Fruit fly (Drosophila melanogaster) whole organism, embryonic: ENCODE measurements around the gene Ppi1.

Experiments used
- Adf1 ChIP-seq: fragments of 200-800 bp; sonication (Bioruptor generic); IDR thresholded peaks from 2 replicates; pipeline ENCODE4 v1.3.6; 2022; ENCODE audit warnings: missing biosample characterization, missing genetic modification characterization
- Blimp-1 ChIP-seq: fragments of 200-800 bp; sonication (Bioruptor generic); optimal IDR thresholded peaks from 3 replicates; lab custom pipeline; 2018; ENCODE audit warnings: missing biosample characterization, missing genetic modification characterization, mild to moderate bottlenecking, moderate library complexity, missing genetic modification reagents
- CG11247 ChIP-seq: fragments of 200-800 bp; sonication (Bioruptor generic); IDR thresholded peaks from 2 replicates; pipeline ENCODE4 v1.3.6; 2022; ENCODE audit warnings: missing biosample characterization, missing genetic modification characterization
- CG15269 ChIP-seq: fragments of 200-800 bp; sonication (Bioruptor generic); optimal IDR thresholded peaks from 2 replicates; lab custom pipeline; 2018; ENCODE audit warnings: missing biosample characterization, mild to moderate bottlenecking, missing genetic modification characterization, moderate library complexity
- CG18262 ChIP-seq: fragments of 200-800 bp; optimal IDR thresholded peaks from 3 replicates; lab custom pipeline; 2019; ENCODE audit warnings: missing biosample characterization, mild to moderate bottlenecking, missing genetic modification characterization, moderate library complexity
- CG2129 ChIP-seq: fragments of 200-800 bp; sonication (Bioruptor generic); IDR thresholded peaks from 2 replicates; pipeline ENCODE4 v1.3.6; 2022; ENCODE audit warnings: missing biosample characterization, missing genetic modification characterization; ENCODE audit not compliant: partially characterized antibody
- CG2199 ChIP-seq: fragments of 200-800 bp; sonication (Bioruptor generic); IDR thresholded peaks from 3 replicates; pipeline ENCODE4 v1.3.6; 2022; ENCODE audit warnings: missing biosample characterization, missing genetic modification characterization
- CG30431 ChIP-seq: fragments of 200-800 bp; sonication (Bioruptor generic); optimal IDR thresholded peaks from 2 replicates; lab custom pipeline; 2017; ENCODE audit warnings: missing biosample characterization, missing genetic modification characterization
- CG4360 ChIP-seq: fragments of 200-800 bp; sonication (Bioruptor generic); IDR thresholded peaks from 2 replicates; pipeline ENCODE4 v1.3.6; 2022; ENCODE audit warnings: missing biosample characterization, missing genetic modification characterization
- CG4424 ChIP-seq: fragments of 200-800 bp; sonication (Bioruptor generic); optimal IDR thresholded peaks from 3 replicates; lab custom pipeline; 2016; ENCODE audit warnings: missing biosample characterization, missing genetic modification characterization
- CG4617 ChIP-seq: fragments of 200-800 bp; sonication (Bioruptor generic); optimal IDR thresholded peaks from 3 replicates; lab custom pipeline; 2016; ENCODE audit warnings: missing biosample characterization, missing genetic modification characterization, borderline replicate concordance
- CG6272 ChIP-seq: fragments of 200-800 bp; sonication (Bioruptor generic); IDR thresholded peaks from 2 replicates; pipeline ENCODE4 v1.3.6; 2022; ENCODE audit warnings: missing biosample characterization, missing genetic modification characterization
- CG6654 ChIP-seq: fragments of 200-800 bp; sonication (Bioruptor generic); optimal IDR thresholded peaks from 2 replicates; lab custom pipeline; 2017; ENCODE audit warnings: missing biosample characterization, mild to moderate bottlenecking, missing genetic modification characterization
- CG6683 ChIP-seq: fragments of 200-800 bp; sonication (Bioruptor generic); optimal IDR thresholded peaks from 2 replicates; lab custom pipeline; 2017; ENCODE audit warnings: missing biosample characterization, mild to moderate bottlenecking, missing genetic modification characterization, missing genetic modification reagents
- CG6791 ChIP-seq: fragments of 200-800 bp; sonication (Bioruptor generic); IDR thresholded peaks from 3 replicates; pipeline ENCODE4 v1.3.6; 2022; ENCODE audit warnings: missing biosample characterization, missing genetic modification characterization; ENCODE audit not compliant: partially characterized antibody
- CG7839 ChIP-seq: fragments of 200-800 bp; sonication (Bioruptor generic); optimal IDR thresholded peaks from 3 replicates; lab custom pipeline; 2018; ENCODE audit warnings: missing biosample characterization, mild to moderate bottlenecking, missing genetic modification characterization, moderate library complexity
- CG8478 ChIP-seq: fragments of >200 bp; optimal IDR thresholded peaks from 2 replicates; lab custom pipeline; 2018
- CG9215 ChIP-seq: fragments of 200-800 bp; sonication (Bioruptor generic); IDR thresholded peaks from 2 replicates; pipeline ENCODE4 v1.3.6; 2022; ENCODE audit warnings: missing biosample characterization, missing genetic modification characterization
- CG9437 ChIP-seq: fragments of 200-800 bp; sonication (Bioruptor generic); optimal IDR thresholded peaks from 2 replicates; lab custom pipeline; 2018; ENCODE audit warnings: missing biosample characterization, mild to moderate bottlenecking, missing genetic modification characterization
- CG9727 ChIP-seq: fragments of 200-800 bp; sonication (Bioruptor generic); optimal IDR thresholded peaks from 3 replicates; lab custom pipeline; 2017; ENCODE audit warnings: missing biosample characterization, mild to moderate bottlenecking, missing genetic modification characterization
- Dbx ChIP-seq: fragments of 200-800 bp; sonication (Bioruptor generic); IDR thresholded peaks from 3 replicates; pipeline ENCODE4 v1.3.6; 2022; ENCODE audit warnings: missing biosample characterization, missing genetic modification characterization
- Dek ChIP-seq: fragments of 200-800 bp; sonication (Bioruptor generic); optimal IDR thresholded peaks from 3 replicates; lab custom pipeline; 2019; ENCODE audit warnings: missing biosample characterization, mild to moderate bottlenecking, missing genetic modification characterization, moderate library complexity
- Dfd ChIP-seq, 2 experiments: fragments of >200 bp; optimal IDR thresholded peaks; 2 replicates each; lab custom pipeline; 2017; ENCODE audit warnings: missing biosample characterization in 2 of 2, missing genetic modification characterization in 2 of 2
- HLH3B ChIP-seq: fragments of 200-800 bp; sonication (Bioruptor generic); IDR thresholded peaks from 2 replicates; pipeline ENCODE4 v1.3.6; 2022; ENCODE audit warnings: missing biosample characterization, missing genetic modification characterization
- HLH4C ChIP-seq: fragments of 200-800 bp; sonication (Bioruptor generic); IDR thresholded peaks from 3 replicates; pipeline ENCODE4 v1.3.6; 2022; ENCODE audit warnings: missing biosample characterization, missing genetic modification characterization; ENCODE audit not compliant: partially characterized antibody
- MBD-R2 ChIP-seq: fragments of 200-800 bp; sonication (Bioruptor generic); IDR thresholded peaks from 2 replicates; pipeline ENCODE4 v1.3.6; 2022; ENCODE audit warnings: missing biosample characterization, missing genetic modification characterization
- NK7.1 ChIP-seq: fragments of 200-800 bp; sonication (Bioruptor generic); optimal IDR thresholded peaks from 3 replicates; lab custom pipeline; 2016; ENCODE audit warnings: missing biosample characterization, missing genetic modification characterization
- NfI ChIP-seq: fragments of 200-800 bp; sonication (Bioruptor generic); optimal IDR thresholded peaks from 3 replicates; lab custom pipeline; 2018; ENCODE audit warnings: missing biosample characterization, mild to moderate bottlenecking, missing genetic modification characterization, moderate library complexity
- Opbp ChIP-seq: fragments of 200-800 bp; sonication (Bioruptor generic); IDR thresholded peaks from 3 replicates; pipeline ENCODE4 v1.3.6; 2022; ENCODE audit warnings: missing biosample characterization, missing genetic modification characterization; ENCODE audit not compliant: partially characterized antibody
- PHDP ChIP-seq: fragments of 200-800 bp; sonication (Bioruptor generic); optimal IDR thresholded peaks from 3 replicates; lab custom pipeline; 2018; ENCODE audit warnings: missing biosample characterization, mild to moderate bottlenecking, missing genetic modification characterization, moderate library complexity
- Sox102F ChIP-seq: fragments of 200-800 bp; sonication (Bioruptor generic); optimal IDR thresholded peaks from 2 replicates; lab custom pipeline; 2018; ENCODE audit warnings: missing biosample characterization, mild to moderate bottlenecking, missing genetic modification characterization, moderate library complexity
- Xrp1 ChIP-seq: fragments of 200-800 bp; sonication (Bioruptor generic); IDR thresholded peaks from 2 replicates; pipeline ENCODE4 v1.3.6; 2022; ENCODE audit warnings: missing biosample characterization, missing genetic modification characterization
- cad ChIP-seq: fragments of >200 bp; optimal IDR thresholded peaks from 2 replicates; lab custom pipeline; 2017; ENCODE audit warnings: missing biosample characterization, missing genetic modification characterization
- ci ChIP-seq: fragments of 200-800 bp; sonication (Bioruptor generic); IDR thresholded peaks from 3 replicates; pipeline ENCODE4 v1.3.6; 2022; ENCODE audit warnings: missing biosample characterization, missing genetic modification characterization
- cwo ChIP-seq: fragments of 200-800 bp; sonication (Bioruptor generic); optimal IDR thresholded peaks from 3 replicates; lab custom pipeline; 2017; ENCODE audit warnings: missing biosample characterization, missing genetic modification characterization, mild to moderate bottlenecking, moderate library complexity, missing genetic modification reagents
- dati ChIP-seq: fragments of 200-800 bp; sonication (Bioruptor generic); IDR thresholded peaks from 2 replicates; pipeline ENCODE4 v1.3.6; 2022; ENCODE audit warnings: missing biosample characterization, missing genetic modification characterization
- dimm ChIP-seq: fragments of 200-800 bp; sonication (Bioruptor generic); IDR thresholded peaks from 2 replicates; pipeline ENCODE4 v1.3.6; 2022; ENCODE audit warnings: missing biosample characterization, missing genetic modification characterization
- disco-r ChIP-seq: fragments of 200-800 bp; sonication (Bioruptor generic); optimal IDR thresholded peaks from 2 replicates; lab custom pipeline; 2016; ENCODE audit warnings: missing biosample characterization, missing genetic modification characterization
- dmrt99B ChIP-seq: fragments of 200-800 bp; sonication (Bioruptor generic); optimal IDR thresholded peaks from 2 replicates; lab custom pipeline; 2018; ENCODE audit warnings: missing biosample characterization, mild to moderate bottlenecking, missing genetic modification characterization, moderate library complexity
- gsb-n ChIP-seq: fragments of 200-800 bp; sonication (Bioruptor generic); optimal IDR thresholded peaks from 3 replicates; lab custom pipeline; 2018; ENCODE audit warnings: missing biosample characterization, mild to moderate bottlenecking, missing genetic modification characterization
- insv ChIP-seq, 2 experiments: fragments of 200-800 bp; sonication (Bioruptor generic); optimal IDR thresholded peaks; 3 replicates each; lab custom pipeline; 2016 to 2018; ENCODE audit warnings: missing biosample characterization in 2 of 2, missing genetic modification characterization in 2 of 2
- ken ChIP-seq: fragments of 200-800 bp; sonication (Bioruptor generic); IDR thresholded peaks from 3 replicates; pipeline ENCODE4 v1.3.6; 2022; ENCODE audit warnings: missing biosample characterization, missing genetic modification characterization
- klu ChIP-seq: fragments of 200-800 bp; sonication (Bioruptor generic); IDR thresholded peaks from 2 replicates; pipeline ENCODE4 v1.3.6; 2022; ENCODE audit warnings: missing biosample characterization, missing genetic modification characterization
- maf-S ChIP-seq: fragments of 200-800 bp; sonication (Bioruptor generic); optimal IDR thresholded peaks from 2 replicates; lab custom pipeline; 2016; ENCODE audit warnings: missing biosample characterization, missing genetic modification characterization
- org-1 ChIP-seq: fragments of 200-800 bp; sonication (Bioruptor generic); optimal IDR thresholded peaks from 2 replicates; lab custom pipeline; 2017; ENCODE audit warnings: missing biosample characterization, missing genetic modification characterization
- pb ChIP-seq: fragments of 200-800 bp; sonication (Bioruptor generic); optimal IDR thresholded peaks from 3 replicates; lab custom pipeline; 2016; ENCODE audit warnings: missing biosample characterization, missing genetic modification characterization
- pros ChIP-seq: fragments of 200-800 bp; sonication (Bioruptor generic); optimal IDR thresholded peaks from 3 replicates; lab custom pipeline; 2019; ENCODE audit warnings: missing biosample characterization, mild to moderate bottlenecking, missing genetic modification characterization, moderate library complexity
- row ChIP-seq: fragments of 200-800 bp; sonication (Bioruptor generic); IDR thresholded peaks from 3 replicates; pipeline ENCODE4 v1.3.6; 2022; ENCODE audit warnings: missing biosample characterization, missing genetic modification characterization
- tgo ChIP-seq: fragments of 200-800 bp; sonication (Bioruptor generic); IDR thresholded peaks from 3 replicates; pipeline ENCODE4 v1.3.6; 2022; ENCODE audit warnings: missing biosample characterization, missing genetic modification characterization
- trem ChIP-seq: fragments of 200-800 bp; optimal IDR thresholded peaks from 3 replicates; lab custom pipeline; 2019; ENCODE audit warnings: missing biosample characterization, mild to moderate bottlenecking, missing genetic modification characterization, moderate library complexity
- ttk ChIP-seq: fragments of 200-800 bp; sonication (Bioruptor generic); IDR thresholded peaks from 2 replicates; pipeline ENCODE4 v2.1.2; 2022; ENCODE audit warnings: missing biosample characterization, missing genetic modification characterization
- z ChIP-seq: fragments of 200-800 bp; sonication (Bioruptor generic); IDR thresholded peaks from 3 replicates; pipeline ENCODE4 v1.3.6; 2022; ENCODE audit warnings: missing biosample characterization, missing genetic modification characterization
- zen ChIP-seq: fragments of 200-800 bp; sonication (Bioruptor generic); optimal IDR thresholded peaks from 3 replicates; lab custom pipeline; 2018; ENCODE audit warnings: missing biosample characterization, mild to moderate bottlenecking, missing genetic modification characterization, moderate library complexity

Gene Ppi1

dm6 chr3R:30160312-30160942 is 31.5 kb upstream of the Ppi1 start, which contains the start of gene CG11498 (continued):
- TF ChIP-seq cwo (GFP tag; lab: Kevin White, UChicago) (no peak), zen (no peak), pros (peak; percentile 22), z (0 out of 3 replicates have a peak, but pooled peaks have one; percentile 65), CG4424 (GFP tag; lab: Kevin White, UChicago) (no peak), PHDP (tag; lab: Kevin White, UChicago) (no peak), Dek (no peak), CG9727 (GFP tag; lab: Kevin White, UChicago) (no peak), NK7.1 (GFP tag; lab: Kevin White, UChicago) (no peak), klu (GFP tag; lab: Robert Waterston, UW) (no peak), org-1 (GFP tag; lab: Kevin White, UChicago) (no peak), CG9437 (no peak), HLH3B (GFP tag; lab: Robert Waterston, UW) (no peak), CG2129 (no peak), ken (GFP tag; lab: Robert Waterston, UW) (no peak), CG7839 (no peak), CG11247 (GFP tag; lab: Robert Waterston, UW) (no peak), CG2199 (GFP tag; lab: Robert Waterston, UW) (peak; percentile 88), CG4617 (GFP tag; lab: Kevin White, UChicago) (no peak), Xrp1 (0 out of 2 replicates have a peak, but pooled peaks have one; percentile 19), CG18262 (tag; lab: Kevin White, UChicago) (no peak), dimm (GFP tag; lab: Robert Waterston, UW) (no peak), NfI (GFP tag; lab: Kevin White, UChicago) (no peak), pb (no peak), dmrt99B (no peak), CG6683 (no peak), trem (tag; lab: Kevin White, UChicago) (no peak), CG15269 (no peak), CG4360 (no peak), dati (no peak), Blimp-1 (GFP tag; lab: Kevin White, UChicago) (peak; percentile 15), CG6272 (no peak)

dm6 chr3R:30153864-30154263 is 24.9 kb upstream of the Ppi1 start:
- TF ChIP-seq Dfd (GFP tag; optimal IDR thresholded peaks at IDR 0.05; lab: Kevin White, UChicago) (no peak), ttk (GFP tag; lab: Robert Waterston, UW) (no peak), row (no peak), CG30431 (GFP tag; lab: Kevin White, UChicago) (no peak), CG6654 (GFP tag; lab: Kevin White, UChicago) (peak; percentile 98), ci (GFP tag; lab: Robert Waterston, UW) (0 out of 3 replicates have a peak, but pooled peaks have one; percentile 9), cad (peak; percentile 75), MBD-R2 (GFP tag; lab: Robert Waterston, UW) (peak; percentile 16; the same call in 1 of the 2 replicates), Opbp (peak; percentile 33; the same call in 1 of the 3 replicates), CG9215 (GFP tag; lab: Robert Waterston, UW) (no peak), Dbx (GFP tag; lab: Robert Waterston, UW) (no peak), maf-S (no peak), disco-r (GFP tag; lab: Kevin White, UChicago) (no peak), gsb-n (tag; lab: Kevin White, UChicago) (peak; percentile 31), HLH4C (GFP tag; lab: Robert Waterston, UW) (peak; percentile 30; the same call in 1 of the 3 replicates), Adf1 (GFP tag; lab: Robert Waterston, UW) (no peak), CG6791 (peak; percentile 65; the same call in 2 of the 3 replicates), insv (GFP tag; optimal IDR thresholded peaks at IDR 0.05; lab: Kevin White, UChicago) (peak in 1 of 2 experiments; percentile 71), CG2199 (GFP tag; lab: Robert Waterston, UW) (peak; percentile 90), CG8478 (lab: Kevin White, UChicago) (no peak), Sox102F (GFP tag; lab: Kevin White, UChicago) (no peak), tgo (GFP tag; lab: Robert Waterston, UW) (no peak)
